Worm (Caenorhabditis elegans) whole organism, L1 larva: Measurements from ENCODE around the gene nhr-179.

Source experiments
- C34B4.2 ChIP-seq: sonication (generic microtip); optimal IDR thresholded peaks from 2 replicates; lab custom pipeline; 2017; ENCODE audit warnings: mild to moderate bottlenecking, missing genetic modification characterization, missing compliant biosample characterization
- F16B12.6 ChIP-seq: fragments of 150-350 bp; optimal IDR thresholded peaks from 2 replicates; lab custom pipeline; 2014; ENCODE audit warnings: missing biosample characterization, missing genetic modification characterization
- alr-1 ChIP-seq: fragments of 200-800 bp; sonication (Bioruptor generic); optimal IDR thresholded peaks from 2 replicates; lab custom pipeline; 2018; ENCODE audit warnings: borderline replicate concordance, mild to moderate bottlenecking, missing genetic modification characterization, missing compliant biosample characterization
- aly-2 ChIP-seq: fragments of 150-350 bp; optimal IDR thresholded peaks from 2 replicates; lab custom pipeline; 2014; ENCODE audit warnings: missing biosample characterization, missing genetic modification characterization
- blmp-1 ChIP-seq: fragments of 150-350 bp; optimal IDR thresholded peaks from 2 replicates; lab custom pipeline; 2014; ENCODE audit warnings: missing biosample characterization, missing genetic modification characterization
- ceh-82 ChIP-seq, 3 experiments: fragments of 150-350 bp in 1 of 3; sonication (generic microtip) in 2 of 3; optimal IDR thresholded peaks; 2 replicates each; lab custom pipeline; 2014 to 2017; ENCODE audit warnings: missing biosample characterization in 3 of 3, missing genetic modification characterization in 3 of 3
- ceh-88 ChIP-seq: fragments of 200-800 bp; sonication (Bioruptor generic); IDR thresholded peaks from 2 replicates; pipeline ENCODE4 v1.3.6; 2022; ENCODE audit warnings: missing genetic modification characterization, missing compliant biosample characterization
- dsc-1 ChIP-seq: sonication (generic microtip); optimal IDR thresholded peaks from 2 replicates; lab custom pipeline; 2016; ENCODE audit warnings: mild to moderate bottlenecking, missing genetic modification characterization, missing compliant biosample characterization
- efl-3 ChIP-seq: fragments of 200-800 bp; sonication (Bioruptor generic); optimal IDR thresholded peaks from 2 replicates; lab custom pipeline; 2018; ENCODE audit warnings: mild to moderate bottlenecking, missing genetic modification characterization, missing compliant biosample characterization
- egl-13 ChIP-seq: sonication (generic microtip); optimal IDR thresholded peaks from 2 replicates; lab custom pipeline; 2016; ENCODE audit warnings: missing genotype, missing genetic modification reagents, missing genetic modification characterization, missing compliant biosample characterization
- egl-27 ChIP-seq, 2 experiments: fragments of 150-350 bp in 1 of 2; sonication (generic microtip); optimal IDR thresholded peaks; 3 replicates each; lab custom pipeline; 2017 to 2018; ENCODE audit warnings: missing biosample characterization in 2 of 2, missing genetic modification characterization in 2 of 2, missing genetic modification reagents in 2 of 2
- elt-3 ChIP-seq, 6 experiments: fragments of 150-350 bp in 1 of 6; sonication (generic microtip); optimal IDR thresholded peaks; 2 replicates each; lab custom pipeline; 2017 to 2018; ENCODE audit warnings: missing biosample characterization in 6 of 6, missing genetic modification characterization in 6 of 6, inconsistent platforms in 1 of 6
- fkh-8 ChIP-seq: sonication (generic microtip); optimal IDR thresholded peaks from 2 replicates; lab custom pipeline; 2016; ENCODE audit warnings: mild to moderate bottlenecking, missing genetic modification characterization, missing compliant biosample characterization
- hlh-17 ChIP-seq: fragments of 200-800 bp; sonication (Bioruptor generic); optimal IDR thresholded peaks from 2 replicates; lab custom pipeline; 2018; ENCODE audit warnings: missing genetic modification characterization, mild to moderate bottlenecking, missing compliant biosample characterization, moderate library complexity, borderline replicate concordance
- hpl-2 ChIP-seq: fragments of 150-350 bp; optimal IDR thresholded peaks from 2 replicates; lab custom pipeline; 2014; ENCODE audit warnings: missing biosample characterization, missing genetic modification reagents, missing genetic modification characterization
- lin-35 ChIP-seq, 2 experiments: fragments of 150-350 bp; optimal IDR thresholded peaks; 2 replicates each; lab custom pipeline; 2014; ENCODE audit warnings: missing biosample characterization in 2 of 2, missing genetic modification characterization in 2 of 2, missing genetic modification reagents in 2 of 2
- lin-39 ChIP-seq: fragments of 150-350 bp; optimal IDR thresholded peaks from 2 replicates; lab custom pipeline; 2014; ENCODE audit warnings: missing biosample characterization, missing genetic modification reagents, missing genetic modification characterization
- mab-9 ChIP-seq: fragments of 200-800 bp; sonication (Bioruptor generic); IDR thresholded peaks from 2 replicates; pipeline ENCODE4 v1.3.6; 2022; ENCODE audit warnings: missing genetic modification reagents, missing genetic modification characterization, missing compliant biosample characterization
- mdl-1 ChIP-seq, 2 experiments: fragments of 150-350 bp; optimal IDR thresholded peaks; 2 replicates each; lab custom pipeline; 2014 to 2017; ENCODE audit warnings: missing biosample characterization in 2 of 2, missing genetic modification characterization in 2 of 2, inconsistent platforms in 1 of 2
- nhr-11 ChIP-seq: fragments of 150-350 bp; optimal IDR thresholded peaks from 2 replicates; lab custom pipeline; 2014; ENCODE audit warnings: missing biosample characterization, missing genetic modification characterization
- nhr-20 ChIP-seq: sonication (generic microtip); optimal IDR thresholded peaks from 2 replicates; lab custom pipeline; 2016; ENCODE audit warnings: mild to moderate bottlenecking, missing genetic modification characterization, missing compliant biosample characterization
- nhr-28 ChIP-seq: fragments of 150-350 bp; optimal IDR thresholded peaks from 2 replicates; lab custom pipeline; 2014; ENCODE audit warnings: missing biosample characterization, missing genetic modification characterization
- nhr-47 ChIP-seq: sonication (generic microtip); optimal IDR thresholded peaks from 2 replicates; lab custom pipeline; 2016; ENCODE audit warnings: mild to moderate bottlenecking, missing genetic modification characterization, moderate library complexity, missing compliant biosample characterization
- nhr-76 ChIP-seq: sonication (generic microtip); optimal IDR thresholded peaks from 2 replicates; lab custom pipeline; 2017; ENCODE audit warnings: missing biosample characterization, missing genetic modification characterization
- nhr-84 ChIP-seq: sonication (generic microtip); optimal IDR thresholded peaks from 2 replicates; lab custom pipeline; 2017; ENCODE audit warnings: missing biosample characterization, missing genetic modification characterization
- nhr-85 ChIP-seq: sonication (generic microtip); peaks from one replicate; lab custom pipeline; 2016; ENCODE audit warnings: missing genetic modification characterization, inconsistent platforms, missing compliant biosample characterization
- pag-3 ChIP-seq: sonication (generic microtip); optimal IDR thresholded peaks from 2 replicates; lab custom pipeline; 2017; ENCODE audit warnings: missing genetic modification characterization, mild to moderate bottlenecking, missing compliant biosample characterization, antibody characterized with exemption, borderline replicate concordance; ENCODE audit not compliant: insufficient read depth
- swsn-7 ChIP-seq: sonication (generic microtip); optimal IDR thresholded peaks from 2 replicates; lab custom pipeline; 2016; ENCODE audit warnings: missing genetic modification characterization, missing compliant biosample characterization
- tbx-2 ChIP-seq: sonication (generic microtip); optimal IDR thresholded peaks from 2 replicates; lab custom pipeline; 2016; ENCODE audit warnings: missing genetic modification characterization, missing compliant biosample characterization
- unc-98 ChIP-seq: fragments of 200-800 bp; sonication (Bioruptor generic); IDR thresholded peaks from 2 replicates; pipeline ENCODE4 v1.3.6; 2022; ENCODE audit warnings: missing genetic modification characterization, missing compliant biosample characterization
- vab-15 ChIP-seq: sonication (generic microtip); optimal IDR thresholded peaks from 2 replicates; lab custom pipeline; 2017; ENCODE audit warnings: missing genotype, mild to moderate bottlenecking, missing genetic modification characterization, missing compliant biosample characterization
- xbp-1 ChIP-seq: sonication (generic microtip); optimal IDR thresholded peaks from 2 replicates; lab custom pipeline; 2016; ENCODE audit warnings: missing genetic modification characterization, missing compliant biosample characterization
- ztf-11 ChIP-seq, 2 experiments: sonication (generic microtip); optimal IDR thresholded peaks; 2 replicates each; lab custom pipeline; 2016 to 2017; ENCODE audit warnings: missing genetic modification characterization in 2 of 2, missing biosample characterization in 1 of 2, missing compliant biosample characterization in 1 of 2

Gene nhr-179

DNA sequence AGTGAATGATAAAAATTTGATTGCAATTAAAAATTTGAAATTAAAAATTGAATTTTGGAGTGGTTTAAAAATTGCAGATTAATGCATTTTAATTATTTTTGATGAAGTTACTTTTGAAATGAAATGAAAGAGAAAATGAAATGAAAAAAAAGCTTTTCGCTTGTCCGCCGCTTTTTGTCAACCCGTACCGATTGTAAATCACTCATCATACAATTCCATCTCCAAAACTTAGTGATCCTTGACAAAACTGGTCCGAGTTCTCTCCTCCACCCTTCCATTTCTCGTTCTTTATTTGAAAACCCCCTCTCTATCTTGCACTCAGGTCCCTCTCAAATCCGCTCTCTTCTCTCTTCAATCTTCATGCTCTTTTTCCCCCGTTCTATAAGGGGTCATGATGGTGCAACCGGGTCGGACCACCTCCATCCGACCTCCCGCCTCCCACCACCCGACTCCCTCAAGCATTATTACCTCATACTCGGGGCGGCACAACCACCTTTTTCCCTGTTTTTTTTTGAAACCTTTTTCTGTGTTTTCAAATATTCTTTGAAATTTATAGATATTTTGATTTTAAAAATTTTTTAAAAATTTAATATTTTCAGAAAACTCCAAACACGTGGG lies 41.5 kb downstream of the nhr-179 start (continued):
- no peak for TF ChIP-seq tbx-2 (tag; lab: Kevin White, UChicago)
- TF ChIP-seq ceh-82 (tag; optimal IDR thresholded peaks at IDR 0.05; lab: Kevin White, UChicago): no peak
- TF ChIP-seq aly-2 (tag; lab: Kevin White, UChicago): no peak
- TF ChIP-seq nhr-84: no peak
- TF ChIP-seq, all 84 proteins: peak for 0

ce11 chrV:1575493-1576084 lies 43.1 kb downstream of the nhr-179 start:
- TF ChIP-seq hpl-2 (GFP tag; lab: Kevin White, UChicago): no peak
- no peak for TF ChIP-seq nhr-28 (tag; lab: Kevin White, UChicago)
- TF ChIP-seq nhr-76: no peak
- TF ChIP-seq C34B4.2 (tag; lab: Kevin White, UChicago): no peak
- TF ChIP-seq ztf-11 (tag; optimal IDR thresholded peaks at IDR 0.05; lab: Kevin White, UChicago): no peak
- TF ChIP-seq nhr-11 (tag; lab: Kevin White, UChicago): no peak
- TF ChIP-seq egl-27 (tag; optimal IDR thresholded peaks at IDR 0.05; lab: Kevin White, UChicago): no peak
- TF ChIP-seq swsn-7 (tag; lab: Kevin White, UChicago): no peak

DNA sequence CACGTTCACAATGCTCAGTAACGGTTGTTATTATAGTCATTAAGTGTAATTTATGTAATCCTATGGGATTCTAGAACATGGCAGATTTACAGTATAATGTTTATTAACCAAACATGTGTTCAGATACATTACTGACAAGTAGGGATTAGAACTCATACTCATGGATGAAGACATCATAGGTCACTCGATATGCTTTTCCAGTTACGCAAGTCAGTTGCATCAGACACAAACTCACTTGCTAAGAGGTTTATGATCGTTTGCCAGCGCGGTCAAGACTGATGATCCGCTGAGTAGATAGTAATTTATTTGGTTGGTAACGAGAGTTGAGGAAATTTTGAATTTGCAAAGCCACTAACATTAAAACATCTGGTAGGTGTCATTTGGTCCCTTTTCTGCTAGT lies 44.1 kb downstream of the nhr-179 start:
- no peak for TF ChIP-seq ztf-11 (tag; optimal IDR thresholded peaks at IDR 0.05; lab: Kevin White, UChicago)
- no peak for TF ChIP-seq nhr-28 (tag; lab: Kevin White, UChicago)
- peak; percentile 10 for TF ChIP-seq dsc-1 (tag; lab: Kevin White, UChicago)
- no peak for TF ChIP-seq efl-3 (GFP tag; lab: Kevin White, UChicago)
- TF ChIP-seq hpl-2 (GFP tag; lab: Kevin White, UChicago): no peak

- TF ChIP-seq nhr-76: no peak
- no peak for TF ChIP-seq fkh-8 (tag; lab: Kevin White, UChicago)
- no peak for TF ChIP-seq nhr-20
- TF ChIP-seq ceh-82 (tag; optimal IDR thresholded peaks at IDR 0.05; lab: Kevin White, UChicago): no peak
- no peak for TF ChIP-seq unc-98
- no peak for TF ChIP-seq hlh-17 (GFP tag; lab: Kevin White, UChicago)
- no peak for TF ChIP-seq xbp-1
- no peak for TF ChIP-seq F16B12.6 (tag; lab: Kevin White, UChicago)
- TF ChIP-seq ztf-11 (tag; optimal IDR thresholded peaks at IDR 0.05; lab: Kevin White, UChicago): peak in 1 of 2 experiments; percentile 21
- no peak for TF ChIP-seq nhr-84
- TF ChIP-seq egl-27 (tag; optimal IDR thresholded peaks at IDR 0.05; lab: Kevin White, UChicago): no peak
- TF ChIP-seq nhr-85 (tag; lab: Kevin White, UChicago): peak; percentile 42
- TF ChIP-seq, all 84 proteins: peak for 2
These were observed 46.1 kb downstream of the nhr-179 start for ce11 chrV:1572585-1572984.

ce11 chrV:1570679-1571078 lies 48.0 kb downstream of the nhr-179 start:
- TF ChIP-seq nhr-47 (tag; lab: Kevin White, UChicago) (no peak), dsc-1 (tag; lab: Kevin White, UChicago) (peak; percentile 13)

- no peak for TF ChIP-seq lin-35 (GFP tag; optimal IDR thresholded peaks at IDR 0.05; lab: Kevin White, UChicago)
- no peak for TF ChIP-seq vab-15 (tag; lab: Kevin White, UChicago)
- TF ChIP-seq blmp-1 (tag; lab: Kevin White, UChicago): peak; percentile 52
- peak; percentile 91 for TF ChIP-seq xbp-1
These were observed 48.8 kb downstream of the nhr-179 start for ce11 chrV:1569750-1570419.

- TF ChIP-seq elt-3 (tag; optimal IDR thresholded peaks at IDR 0.05; lab: Kevin White, UChicago) (no peak), lin-39 (tag; lab: Kevin White, UChicago) (no peak), F16B12.6 (tag; lab: Kevin White, UChicago) (no peak), nhr-28 (tag; lab: Kevin White, UChicago) (no peak), egl-13 (tag; lab: Kevin White, UChicago) (no peak), hpl-2 (GFP tag; lab: Kevin White, UChicago) (no peak), ceh-88 (GFP tag; lab: Robert Waterston, UW) (no peak), dsc-1 (tag; lab: Kevin White, UChicago) (no peak), pag-3 (tag; lab: Kevin White, UChicago) (no peak), alr-1 (tag; lab: Kevin White, UChicago) (no peak), mab-9 (no peak), mdl-1 (tag; optimal IDR thresholded peaks at IDR 0.05; lab: Kevin White, UChicago) (no peak), vab-15 (tag; lab: Kevin White, UChicago) (no peak), swsn-7 (tag; lab: Kevin White, UChicago) (no peak)
These were observed 51.9 kb downstream of the nhr-179 start, which contains the start of gene cdc-25.2 for ce11 chrV:1566776-1567175. Gene cdc-25.2, plus strand, starts transcription at chrV:1567076.
